Fruit fly (Drosophila melanogaster) whole organism, prepupa: ENCODE measurements around the gene CG3223.

ENCODE experiments used
- Blimp-1 ChIP-seq: fragments of 200-800 bp; sonication (Bioruptor generic); optimal IDR thresholded peaks from 3 replicates; lab custom pipeline; 2017; ENCODE audit warnings: missing biosample characterization, missing genetic modification characterization, mild to moderate bottlenecking, moderate library complexity, missing genetic modification reagents
- CG10631 ChIP-seq: fragments of 200-800 bp; sonication (Bioruptor generic); optimal IDR thresholded peaks from 2 replicates; lab custom pipeline; 2016; ENCODE audit warnings: missing biosample characterization, missing genetic modification characterization
- CG10669 ChIP-seq: fragments of 200-800 bp; sonication (Bioruptor generic); optimal IDR thresholded peaks from 3 replicates; lab custom pipeline; 2018; ENCODE audit warnings: missing biosample characterization, mild to moderate bottlenecking, missing genetic modification characterization, moderate library complexity
- CG11762 ChIP-seq: fragments of 200-800 bp; sonication (Bioruptor generic); optimal IDR thresholded peaks from 3 replicates; lab custom pipeline; 2016; ENCODE audit warnings: missing biosample characterization, missing genetic modification characterization; ENCODE audit not compliant: insufficient read depth
- CG15336 ChIP-seq: fragments of 200-800 bp; sonication (Bioruptor generic); IDR thresholded peaks from 2 replicates; pipeline ENCODE4 v1.3.6; 2022; ENCODE audit warnings: missing biosample characterization, missing genetic modification characterization
- CG1621 ChIP-seq: fragments of 200-800 bp; sonication (Bioruptor generic); optimal IDR thresholded peaks from 3 replicates; lab custom pipeline; 2018; ENCODE audit warnings: missing biosample characterization, mild to moderate bottlenecking, missing genetic modification characterization
- CG16779 ChIP-seq: fragments of 200-800 bp; sonication (Bioruptor generic); optimal IDR thresholded peaks from 3 replicates; lab custom pipeline; 2017; ENCODE audit warnings: missing biosample characterization, mild to moderate bottlenecking, missing genetic modification characterization
- CG3032 ChIP-seq: fragments of 200-800 bp; optimal IDR thresholded peaks from 2 replicates; lab custom pipeline; 2019; ENCODE audit warnings: missing biosample characterization, mild to moderate bottlenecking, missing genetic modification characterization, moderate library complexity
- CG31627 ChIP-seq: fragments of 200-800 bp; sonication (Bioruptor generic); optimal IDR thresholded peaks from 3 replicates; lab custom pipeline; 2016; ENCODE audit warnings: missing biosample characterization, missing genetic modification characterization
- CG32006 ChIP-seq: fragments of 200-800 bp; sonication (Bioruptor generic); optimal IDR thresholded peaks from 3 replicates; lab custom pipeline; 2017; ENCODE audit warnings: missing biosample characterization, mild to moderate bottlenecking, missing genetic modification characterization
- CG34406 ChIP-seq: fragments of 200-800 bp; sonication (Bioruptor generic); optimal IDR thresholded peaks from 3 replicates; lab custom pipeline; 2016; ENCODE audit warnings: missing biosample characterization, missing genetic modification characterization
- CG3919 ChIP-seq: fragments of 200-800 bp; sonication (Bioruptor generic); optimal IDR thresholded peaks from 3 replicates; lab custom pipeline; 2016; ENCODE audit warnings: missing biosample characterization, missing genetic modification characterization
- CG6163 ChIP-seq: fragments of 200-800 bp; sonication (Bioruptor generic); IDR thresholded peaks from 3 replicates; pipeline ENCODE4 v1.3.6; 2022; ENCODE audit warnings: missing biosample characterization, missing genetic modification characterization
- CG6276 ChIP-seq: fragments of 200-800 bp; sonication (Bioruptor generic); optimal IDR thresholded peaks from 2 replicates; lab custom pipeline; 2017; ENCODE audit warnings: missing biosample characterization, mild to moderate bottlenecking, missing genetic modification characterization
- CG6792 ChIP-seq: fragments of 200-800 bp; sonication (Bioruptor generic); optimal IDR thresholded peaks from 3 replicates; lab custom pipeline; 2016; ENCODE audit warnings: missing biosample characterization, missing genetic modification characterization
- CG6808 ChIP-seq: fragments of 200-800 bp; sonication (Bioruptor generic); optimal IDR thresholded peaks from 3 replicates; lab custom pipeline; 2017; ENCODE audit warnings: missing biosample characterization, missing genetic modification characterization, mild to moderate bottlenecking, moderate library complexity, missing genetic modification reagents
- CG6854 ChIP-seq: fragments of 200-800 bp; sonication (Bioruptor generic); optimal IDR thresholded peaks from 2 replicates; lab custom pipeline; 2017; ENCODE audit warnings: missing biosample characterization, mild to moderate bottlenecking, missing genetic modification characterization
- CG7368 ChIP-seq: fragments of 200-800 bp; sonication (Bioruptor generic); optimal IDR thresholded peaks from 3 replicates; lab custom pipeline; 2016; ENCODE audit warnings: missing biosample characterization, missing genetic modification characterization
- CG8119 ChIP-seq: fragments of 200-800 bp; sonication (Bioruptor generic); IDR thresholded peaks from 3 replicates; pipeline ENCODE4 v1.3.6; 2022; ENCODE audit warnings: missing biosample characterization, missing genetic modification characterization
- CG8319 ChIP-seq: fragments of 200-800 bp; sonication (Bioruptor generic); optimal IDR thresholded peaks from 3 replicates; lab custom pipeline; 2016; ENCODE audit warnings: missing biosample characterization, missing genetic modification characterization
- CG8632 ChIP-seq: fragments of 200-800 bp; sonication (Bioruptor generic); optimal IDR thresholded peaks from 3 replicates; lab custom pipeline; 2016; ENCODE audit warnings: missing biosample characterization, missing genetic modification characterization
- Eip78C ChIP-seq: fragments of 200-800 bp; sonication (Bioruptor generic); peaks from one replicate; lab custom pipeline; 2016; ENCODE audit warnings: missing biosample characterization, missing genetic modification characterization
- Eip93F ChIP-seq: fragments of 200-800 bp; sonication (Bioruptor generic); optimal IDR thresholded peaks from 2 replicates; lab custom pipeline; 2016; ENCODE audit warnings: missing biosample characterization, mild to moderate bottlenecking, missing genetic modification characterization
- Ets21C ChIP-seq: fragments of 200-800 bp; sonication (Bioruptor generic); optimal IDR thresholded peaks from 3 replicates; lab custom pipeline; 2016; ENCODE audit warnings: missing biosample characterization, missing genetic modification characterization
- Ets96B ChIP-seq: fragments of 200-800 bp; optimal IDR thresholded peaks from 2 replicates; lab custom pipeline; 2019; ENCODE audit warnings: missing biosample characterization, mild to moderate bottlenecking, missing genetic modification characterization, moderate library complexity
- Gug ChIP-seq: fragments of 200-800 bp; sonication (Bioruptor generic); IDR thresholded peaks from 2 replicates; pipeline ENCODE4 v1.3.6; 2022; ENCODE audit warnings: missing biosample characterization, missing genetic modification characterization
- Hr38 ChIP-seq: sonication (Bioruptor generic); optimal IDR thresholded peaks from 2 replicates; lab custom pipeline; 2016; ENCODE audit warnings: missing biosample characterization, missing genetic modification characterization
- Hr39 ChIP-seq: fragments of 200-800 bp; sonication (Bioruptor generic); optimal IDR thresholded peaks from 2 replicates; lab custom pipeline; 2016; ENCODE audit warnings: missing biosample characterization, missing genetic modification characterization
- Met ChIP-seq: fragments of 200-800 bp; sonication (Bioruptor generic); optimal IDR thresholded peaks from 3 replicates; lab custom pipeline; 2016; ENCODE audit warnings: missing biosample characterization, missing genetic modification characterization
- OdsH ChIP-seq: fragments of 200-800 bp; sonication (Bioruptor generic); optimal IDR thresholded peaks from 3 replicates; lab custom pipeline; 2016; ENCODE audit warnings: missing biosample characterization, missing genetic modification characterization
- Smox ChIP-seq: fragments of 200-800 bp; sonication (Bioruptor generic); optimal IDR thresholded peaks from 3 replicates; lab custom pipeline; 2016; ENCODE audit warnings: missing biosample characterization, missing genetic modification characterization
- Sox102F ChIP-seq: fragments of 200-800 bp; sonication (Bioruptor generic); optimal IDR thresholded peaks from 2 replicates; lab custom pipeline; 2016; ENCODE audit warnings: missing biosample characterization, mild to moderate bottlenecking, missing genetic modification characterization
- Sox15 ChIP-seq: fragments of 200-800 bp; sonication (Bioruptor generic); optimal IDR thresholded peaks from 3 replicates; lab custom pipeline; 2016; ENCODE audit warnings: missing biosample characterization, missing genetic modification characterization
- achi ChIP-seq: fragments of 200-800 bp; sonication (Bioruptor generic); optimal IDR thresholded peaks from 3 replicates; lab custom pipeline; 2016; ENCODE audit warnings: missing biosample characterization, missing genetic modification characterization
- acj6 ChIP-seq: fragments of 200-800 bp; sonication (Bioruptor generic); optimal IDR thresholded peaks from 3 replicates; lab custom pipeline; 2016; ENCODE audit warnings: missing biosample characterization, missing genetic modification characterization
- dsx ChIP-seq: fragments of 200-800 bp; optimal IDR thresholded peaks from 3 replicates; lab custom pipeline; 2019; ENCODE audit warnings: missing biosample characterization, mild to moderate bottlenecking, missing genetic modification characterization, moderate library complexity; ENCODE audit not compliant: poor library complexity, severe bottlenecking
- eg ChIP-seq: fragments of 200-800 bp; sonication (Bioruptor generic); IDR thresholded peaks from 3 replicates; pipeline ENCODE4 v1.3.6; 2022; ENCODE audit warnings: missing biosample characterization, missing genetic modification characterization
- fd59A ChIP-seq: fragments of 200-800 bp; sonication (Bioruptor generic); optimal IDR thresholded peaks from 2 replicates; lab custom pipeline; 2017; ENCODE audit warnings: missing biosample characterization, mild to moderate bottlenecking, missing genetic modification characterization, missing genetic modification reagents
- fkh ChIP-seq: fragments of 200-800 bp; sonication (Bioruptor generic); optimal IDR thresholded peaks from 3 replicates; lab custom pipeline; 2017; ENCODE audit warnings: missing biosample characterization, mild to moderate bottlenecking, missing genetic modification characterization, moderate library complexity
- lz ChIP-seq: fragments of 200-800 bp; sonication (Bioruptor generic); optimal IDR thresholded peaks from 3 replicates; lab custom pipeline; 2016; ENCODE audit warnings: missing biosample characterization, missing genetic modification characterization
- net ChIP-seq: fragments of 200-800 bp; sonication (Bioruptor generic); optimal IDR thresholded peaks from 3 replicates; lab custom pipeline; 2016; ENCODE audit warnings: missing biosample characterization, missing genetic modification characterization
- pdm3 ChIP-seq: fragments of 200-800 bp; sonication (Bioruptor generic); optimal IDR thresholded peaks from 3 replicates; lab custom pipeline; 2016; ENCODE audit warnings: missing biosample characterization, missing genetic modification characterization
- salr ChIP-seq, 2 experiments: fragments of 200-800 bp; sonication (Bioruptor generic); optimal IDR thresholded peaks; 3 replicates each; lab custom pipeline; 2016 to 2018; ENCODE audit warnings: missing biosample characterization in 2 of 2, missing genetic modification characterization in 2 of 2, mild to moderate bottlenecking in 1 of 2
- spab ChIP-seq: fragments of 200-800 bp; sonication (Bioruptor generic); optimal IDR thresholded peaks from 2 replicates; lab custom pipeline; 2017; ENCODE audit warnings: missing biosample characterization, mild to moderate bottlenecking, missing genetic modification characterization, missing genetic modification reagents
- ss ChIP-seq, 2 experiments: fragments of 200-800 bp; sonication (Bioruptor generic); optimal IDR thresholded peaks; 2 replicates in 1 of 2; 3 replicates in 1 of 2; lab custom pipeline; 2017 to 2018; ENCODE audit warnings: mild to moderate bottlenecking in 2 of 2, missing biosample characterization in 2 of 2, missing genetic modification characterization in 2 of 2, moderate library complexity in 1 of 2
- svp ChIP-seq: fragments of 200-800 bp; sonication (Bioruptor generic); peaks from one replicate; lab custom pipeline; 2016; ENCODE audit warnings: missing biosample characterization, missing genetic modification characterization
- topi ChIP-seq: fragments of 200-800 bp; sonication (Bioruptor generic); optimal IDR thresholded peaks from 3 replicates; lab custom pipeline; 2016; ENCODE audit warnings: missing biosample characterization, missing genetic modification characterization

The CG3223 gene

dm6 chr3R:8027203-8027688 is 18.0 kb downstream of the CG3223 start (continued):
- TF ChIP-seq CG6276 (GFP tag; lab: Kevin White, UChicago) (peak; percentile 89), Met (peak; percentile 51), CG8119 (peak; percentile 93), Smox (GFP tag; lab: Kevin White, UChicago) (no peak), Hr38 (GFP tag; lab: Kevin White, UChicago) (no peak), topi (GFP tag; lab: Kevin White, UChicago) (no peak), Sox15 (GFP tag; lab: Kevin White, UChicago) (peak; percentile 78), CG6808 (GFP tag; lab: Kevin White, UChicago) (peak; percentile 75), Blimp-1 (GFP tag; lab: Kevin White, UChicago) (peak; percentile 64), Ets96B (tag; lab: Kevin White, UChicago) (peak; percentile 83), svp (GFP tag; lab: Kevin White, UChicago) (peak; percentile 88), fkh (GFP tag; lab: Kevin White, UChicago) (no peak), Gug (peak; percentile 39; the same call in 1 of the 2 replicates), Ets21C (GFP tag; lab: Kevin White, UChicago) (no peak), dsx (GFP tag; lab: Kevin White, UChicago) (peak; percentile 85), Eip78C (GFP tag; lab: Kevin White, UChicago) (peak; percentile 95), CG10631 (GFP tag; lab: Kevin White, UChicago) (peak; percentile 92), CG31627 (GFP tag; lab: Kevin White, UChicago) (peak; percentile 64), CG1621 (tag; lab: Kevin White, UChicago) (peak; percentile 44), CG11762 (GFP tag; lab: Kevin White, UChicago) (peak; percentile 42), CG16779 (tag; lab: Kevin White, UChicago) (peak; percentile 91), pdm3 (GFP tag; lab: Kevin White, UChicago) (peak; percentile 76), CG15336 (GFP tag; lab: Robert Waterston, UW) (peak; percentile 88), eg (GFP tag; lab: Robert Waterston, UW) (peak; percentile 53; the same call in 2 of the 3 replicates), CG32006 (GFP tag; lab: Kevin White, UChicago) (peak; percentile 97), salr (GFP tag; optimal IDR thresholded peaks at IDR 0.05; lab: Kevin White, UChicago) (peak; percentile 37 to 97)

DNA sequence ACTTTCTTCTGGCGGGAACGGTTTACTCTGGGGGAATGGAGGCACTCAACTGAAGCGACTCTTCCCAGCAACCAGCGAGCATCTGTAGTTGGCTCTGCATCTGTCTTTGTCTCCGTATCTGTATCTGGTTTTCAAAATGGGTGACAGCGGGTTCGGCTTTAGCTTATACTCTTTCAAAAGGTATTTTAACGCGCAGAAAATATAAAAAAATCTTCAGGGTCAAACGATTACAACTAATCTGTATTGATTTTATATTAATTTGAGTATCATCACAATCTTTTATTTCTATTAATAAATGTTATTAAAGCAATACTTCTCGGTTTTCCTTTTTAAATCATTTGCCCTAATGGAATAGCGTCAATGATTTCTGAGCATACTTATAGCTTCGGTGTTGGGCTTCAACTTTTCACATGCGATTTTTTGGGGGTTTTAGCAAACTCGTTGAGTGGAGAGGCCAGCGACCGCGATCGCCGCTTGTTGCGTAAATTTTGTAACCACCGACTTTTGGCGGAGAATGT is 20.4 kb downstream of the CG3223 start, which contains the start of gene ImpE3:
ImpE3 (minus strand) TSS at position 51 of the 518 bp plus-strand sequence.
- TF ChIP-seq CG34406 (GFP tag; lab: Kevin White, UChicago) (peak; percentile 65), Blimp-1 (GFP tag; lab: Kevin White, UChicago) (no peak), CG8319 (GFP tag; lab: Kevin White, UChicago) (peak; percentile 21), fd59A (no peak), lz (GFP tag; lab: Kevin White, UChicago) (peak; percentile 81), acj6 (GFP tag; lab: Kevin White, UChicago) (peak; percentile 53), Eip93F (peak; percentile 86), spab (no peak), ss (GFP tag; optimal IDR thresholded peaks at IDR 0.05; lab: Kevin White, UChicago) (peak in 1 of 2 experiments; percentile 2), Eip78C (GFP tag; lab: Kevin White, UChicago) (peak; percentile 87), CG6792 (GFP tag; lab: Kevin White, UChicago) (peak; percentile 45), CG6854 (GFP tag; lab: Kevin White, UChicago) (peak; percentile 31), CG6808 (GFP tag; lab: Kevin White, UChicago) (peak; percentile 37), achi (peak; percentile 53), Ets21C (GFP tag; lab: Kevin White, UChicago) (peak; percentile 44), CG8632 (GFP tag; lab: Kevin White, UChicago) (peak; percentile 68), svp (GFP tag; lab: Kevin White, UChicago) (peak; percentile 92), Hr39 (GFP tag; lab: Kevin White, UChicago) (peak; percentile 51), CG6163 (0 out of 3 replicates have a peak, but pooled peaks have one; percentile 9), Smox (GFP tag; lab: Kevin White, UChicago) (peak; percentile 80), net (GFP tag; lab: Kevin White, UChicago) (peak; percentile 30), CG31627 (GFP tag; lab: Kevin White, UChicago) (peak; percentile 60), CG16779 (tag; lab: Kevin White, UChicago) (no peak), CG10669 (GFP tag; lab: Kevin White, UChicago) (peak; percentile 39), Sox15 (GFP tag; lab: Kevin White, UChicago) (peak; percentile 29), salr (GFP tag; optimal IDR thresholded peaks at IDR 0.05; lab: Kevin White, UChicago) (no peak), CG3032 (tag; lab: Kevin White, UChicago) (peak; percentile 26), CG7368 (GFP tag; lab: Kevin White, UChicago) (peak; percentile 23), Sox102F (GFP tag; lab: Kevin White, UChicago) (peak; percentile 83), OdsH (GFP tag; lab: Kevin White, UChicago) (peak; percentile 50), CG3919 (GFP tag; lab: Kevin White, UChicago) (peak; percentile 57), Ets96B (tag; lab: Kevin White, UChicago) (peak; percentile 13)
